Worm (Caenorhabditis elegans) whole organism, L1 larva: ENCODE measurements around the gene fut-1.

Source experiments
- C16A3.4 ChIP-seq: fragments of 150-350 bp; optimal IDR thresholded peaks from 2 replicates; lab custom pipeline; 2014; ENCODE audit warnings: missing biosample characterization, missing genetic modification characterization
- alr-1 ChIP-seq: fragments of 200-800 bp; sonication (Bioruptor generic); optimal IDR thresholded peaks from 2 replicates; lab custom pipeline; 2018; ENCODE audit warnings: borderline replicate concordance, mild to moderate bottlenecking, missing genetic modification characterization, missing compliant biosample characterization
- ama-1 ChIP-seq: fragments of 150-350 bp; optimal IDR thresholded peaks from 2 replicates; lab custom pipeline; 2014
- blmp-1 ChIP-seq: fragments of 150-350 bp; optimal IDR thresholded peaks from 2 replicates; lab custom pipeline; 2014; ENCODE audit warnings: missing biosample characterization, missing genetic modification characterization
- ceh-63 ChIP-seq: fragments of 200-800 bp; sonication (Bioruptor generic); optimal IDR thresholded peaks from 2 replicates; lab custom pipeline; 2018; ENCODE audit warnings: mild to moderate bottlenecking, missing genetic modification characterization, missing compliant biosample characterization
- ceh-8 ChIP-seq: fragments of 200-800 bp; sonication (Bioruptor generic); optimal IDR thresholded peaks from 2 replicates; lab custom pipeline; 2018; ENCODE audit warnings: mild to moderate bottlenecking, missing genetic modification characterization, moderate library complexity, missing compliant biosample characterization
- ceh-82 ChIP-seq, 3 experiments: fragments of 150-350 bp in 1 of 3; sonication (generic microtip) in 2 of 3; optimal IDR thresholded peaks; 2 replicates each; lab custom pipeline; 2014 to 2017; ENCODE audit warnings: missing biosample characterization in 3 of 3, missing genetic modification characterization in 3 of 3
- ces-1 ChIP-seq: fragments of 150-350 bp; optimal IDR thresholded peaks from 2 replicates; lab custom pipeline; 2014; ENCODE audit warnings: missing biosample characterization, missing genetic modification reagents, missing genetic modification characterization
- dsc-1 ChIP-seq: sonication (generic microtip); optimal IDR thresholded peaks from 2 replicates; lab custom pipeline; 2016; ENCODE audit warnings: mild to moderate bottlenecking, missing genetic modification characterization, missing compliant biosample characterization
- egl-27 ChIP-seq, 2 experiments: fragments of 150-350 bp in 1 of 2; sonication (generic microtip); optimal IDR thresholded peaks; 3 replicates each; lab custom pipeline; 2017 to 2018; ENCODE audit warnings: missing biosample characterization in 2 of 2, missing genetic modification characterization in 2 of 2, missing genetic modification reagents in 2 of 2
- ets-5 ChIP-seq: fragments of 200-800 bp; sonication (Bioruptor generic); IDR thresholded peaks from 2 replicates; pipeline ENCODE4 v1.3.6; 2022; ENCODE audit warnings: missing genetic modification characterization, missing compliant biosample characterization
- fkh-10 ChIP-seq: sonication (generic microtip); optimal IDR thresholded peaks from 2 replicates; lab custom pipeline; 2017; ENCODE audit warnings: missing biosample characterization, missing genetic modification reagents, missing genetic modification characterization
- fkh-8 ChIP-seq: sonication (generic microtip); optimal IDR thresholded peaks from 2 replicates; lab custom pipeline; 2016; ENCODE audit warnings: mild to moderate bottlenecking, missing genetic modification characterization, missing compliant biosample characterization
- grh-1 ChIP-seq: fragments of 200-800 bp; sonication (Bioruptor generic); IDR thresholded peaks from 2 replicates; pipeline ENCODE4 v1.3.6; 2022; ENCODE audit warnings: missing genetic modification reagents, missing genetic modification characterization, missing compliant biosample characterization
- lin-14 ChIP-seq: fragments of 200-800 bp; sonication (Bioruptor generic); optimal IDR thresholded peaks from 2 replicates; lab custom pipeline; 2018; ENCODE audit warnings: mild to moderate bottlenecking, missing genetic modification characterization, moderate library complexity, missing compliant biosample characterization
- lin-15B ChIP-seq: fragments of 150-350 bp; sonication (generic microtip); optimal IDR thresholded peaks from 3 replicates; lab custom pipeline; 2014; ENCODE audit warnings: missing biosample characterization, missing genetic modification characterization
- lin-35 ChIP-seq, 2 experiments: fragments of 150-350 bp; optimal IDR thresholded peaks; 2 replicates each; lab custom pipeline; 2014; ENCODE audit warnings: missing biosample characterization in 2 of 2, missing genetic modification characterization in 2 of 2, missing genetic modification reagents in 2 of 2
- lir-3 ChIP-seq: sonication (generic microtip); optimal IDR thresholded peaks from 2 replicates; lab custom pipeline; 2016; ENCODE audit warnings: mild to moderate bottlenecking, missing genetic modification characterization, moderate library complexity, missing compliant biosample characterization; ENCODE audit not compliant: poor library complexity
- lsy-2 ChIP-seq, 2 experiments: fragments of 150-350 bp; optimal IDR thresholded peaks; 2 replicates each; lab custom pipeline; 2014; ENCODE audit warnings: missing biosample characterization in 2 of 2, missing genetic modification characterization in 2 of 2
- mef-2 ChIP-seq: fragments of 150-350 bp; optimal IDR thresholded peaks from 2 replicates; lab custom pipeline; 2014; ENCODE audit warnings: missing biosample characterization, missing genetic modification characterization
- nhr-237 ChIP-seq: fragments of 150-350 bp; optimal IDR thresholded peaks from 2 replicates; lab custom pipeline; 2014; ENCODE audit warnings: missing biosample characterization, missing genetic modification characterization
- nhr-47 ChIP-seq: sonication (generic microtip); optimal IDR thresholded peaks from 2 replicates; lab custom pipeline; 2016; ENCODE audit warnings: mild to moderate bottlenecking, missing genetic modification characterization, moderate library complexity, missing compliant biosample characterization
- nhr-71 ChIP-seq: sonication (generic microtip); optimal IDR thresholded peaks from 2 replicates; lab custom pipeline; 2016; ENCODE audit warnings: mild to moderate bottlenecking, missing genetic modification characterization, moderate library complexity, missing compliant biosample characterization
- nhr-85 ChIP-seq: sonication (generic microtip); peaks from one replicate; lab custom pipeline; 2016; ENCODE audit warnings: missing genetic modification characterization, inconsistent platforms, missing compliant biosample characterization
- nhr-90 ChIP-seq: sonication (generic microtip); optimal IDR thresholded peaks from 2 replicates; lab custom pipeline; 2016; ENCODE audit warnings: mild to moderate bottlenecking, missing genetic modification characterization, missing compliant biosample characterization; ENCODE audit not compliant: poor library complexity
- pag-3 ChIP-seq: sonication (generic microtip); optimal IDR thresholded peaks from 2 replicates; lab custom pipeline; 2017; ENCODE audit warnings: missing genetic modification characterization, mild to moderate bottlenecking, missing compliant biosample characterization, antibody characterized with exemption, borderline replicate concordance; ENCODE audit not compliant: insufficient read depth
- pax-3 ChIP-seq: fragments of 200-800 bp; sonication (Bioruptor generic); optimal IDR thresholded peaks from 2 replicates; lab custom pipeline; 2018; ENCODE audit warnings: mild to moderate bottlenecking, missing genetic modification characterization, moderate library complexity, missing compliant biosample characterization
- rnt-1 ChIP-seq: sonication (generic microtip); optimal IDR thresholded peaks from 2 replicates; lab custom pipeline; 2016; ENCODE audit warnings: mild to moderate bottlenecking, missing genetic modification characterization, moderate library complexity, missing compliant biosample characterization
- snpc-4 ChIP-seq: fragments of 150-350 bp; optimal IDR thresholded peaks from 2 replicates; lab custom pipeline; 2014; ENCODE audit warnings: missing biosample characterization, missing genetic modification characterization
- snu-23 ChIP-seq: sonication (generic microtip); optimal IDR thresholded peaks from 2 replicates; lab custom pipeline; 2016; ENCODE audit warnings: missing genetic modification characterization, missing compliant biosample characterization
- sptf-1 ChIP-seq: fragments of 150-350 bp; optimal IDR thresholded peaks from 2 replicates; lab custom pipeline; 2014; ENCODE audit warnings: missing biosample characterization, missing genetic modification characterization
- sup-37 ChIP-seq: fragments of 200-800 bp; sonication (Bioruptor generic); optimal IDR thresholded peaks from 2 replicates; lab custom pipeline; 2018; ENCODE audit warnings: mild to moderate bottlenecking, missing genetic modification characterization, missing compliant biosample characterization
- swsn-7 ChIP-seq: sonication (generic microtip); optimal IDR thresholded peaks from 2 replicates; lab custom pipeline; 2016; ENCODE audit warnings: missing genetic modification characterization, missing compliant biosample characterization
- tbx-2 ChIP-seq: sonication (generic microtip); optimal IDR thresholded peaks from 2 replicates; lab custom pipeline; 2016; ENCODE audit warnings: missing genetic modification characterization, missing compliant biosample characterization
- unc-130 ChIP-seq: fragments of 150-350 bp; optimal IDR thresholded peaks from 2 replicates; lab custom pipeline; 2017; ENCODE audit warnings: missing biosample characterization, missing genetic modification characterization, inconsistent platforms
- unc-30 ChIP-seq: sonication (generic microtip); optimal IDR thresholded peaks from 2 replicates; lab custom pipeline; 2017; ENCODE audit warnings: missing biosample characterization, missing genetic modification characterization
- unc-86 ChIP-seq: sonication (generic microtip); optimal IDR thresholded peaks from 2 replicates; lab custom pipeline; 2016; ENCODE audit warnings: missing genetic modification characterization, missing compliant biosample characterization
- vab-15 ChIP-seq: sonication (generic microtip); optimal IDR thresholded peaks from 2 replicates; lab custom pipeline; 2017; ENCODE audit warnings: missing genotype, mild to moderate bottlenecking, missing genetic modification characterization, missing compliant biosample characterization
- ztf-4 ChIP-seq: fragments of 150-350 bp; optimal IDR thresholded peaks from 2 replicates; lab custom pipeline; 2014; ENCODE audit warnings: missing biosample characterization, missing genetic modification characterization

Gene fut-1

DNA sequence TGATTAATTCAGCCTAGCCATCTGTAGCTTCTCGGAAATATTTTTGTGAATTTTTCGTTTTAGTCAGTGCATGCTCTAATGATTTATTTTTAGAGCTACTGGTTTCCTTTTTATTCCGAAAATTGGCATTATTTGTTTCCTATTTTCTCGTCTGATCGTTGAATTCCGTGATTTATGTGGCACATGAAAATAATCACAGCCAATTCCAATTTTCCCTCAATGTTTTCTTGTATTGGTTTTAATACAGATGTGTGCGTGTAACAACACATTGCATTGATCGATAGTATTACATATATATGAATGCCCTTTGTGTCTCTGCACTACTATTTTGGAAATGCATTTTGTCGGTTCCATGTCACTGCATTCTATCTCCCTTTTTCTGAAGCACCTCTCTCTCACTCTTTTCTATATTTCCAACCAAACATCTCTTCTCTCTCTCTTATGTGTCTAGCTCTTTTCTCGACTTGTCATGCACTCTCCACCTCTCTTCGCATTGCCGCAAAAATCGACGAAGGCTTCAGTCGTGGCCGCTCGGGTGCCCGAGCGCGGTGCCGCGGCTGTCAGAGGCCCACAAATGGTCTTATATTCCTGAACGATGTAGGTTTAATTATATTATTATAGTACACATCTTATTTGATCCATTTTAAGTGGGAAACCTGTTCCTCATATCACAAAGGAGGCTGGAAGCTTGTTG, 25.0 kb upstream of the fut-1 start (continued):
- TF ChIP-seq blmp-1: no peak
- no peak for TF ChIP-seq tbx-2 (tag; lab: Kevin White, UChicago)
- no peak for TF ChIP-seq alr-1 (tag; lab: Kevin White, UChicago)
- no peak for TF ChIP-seq ceh-63
- TF ChIP-seq grh-1 (GFP tag; lab: Robert Waterston, UW): no peak
- TF ChIP-seq egl-27 (tag; optimal IDR thresholded peaks at IDR 0.05; lab: Kevin White, UChicago): no peak
- TF ChIP-seq ces-1 (GFP tag; lab: Kevin White, UChicago): no peak
- TF ChIP-seq ztf-4 (tag; lab: Kevin White, UChicago): no peak
- TF ChIP-seq snu-23 (GFP tag; lab: Kevin White, UChicago): peak; percentile 52
- TF ChIP-seq snpc-4 (tag; lab: Kevin White, UChicago): no peak
- TF ChIP-seq pax-3 (tag; lab: Kevin White, UChicago): no peak
- TF ChIP-seq nhr-90 (tag; lab: Kevin White, UChicago): peak; percentile 19
- peak; percentile 7 for TF ChIP-seq swsn-7 (tag; lab: Kevin White, UChicago)
- no peak for TF ChIP-seq lin-15B (tag; lab: Kevin White, UChicago)
- no peak for TF ChIP-seq sup-37
- TF ChIP-seq unc-30 (tag; lab: Kevin White, UChicago): no peak
- TF ChIP-seq C16A3.4 (tag; lab: Kevin White, UChicago): no peak
- peak; percentile 9 to 54 for TF ChIP-seq lsy-2 (tag; optimal IDR thresholded peaks at IDR 0.05; lab: Kevin White, UChicago)
- no peak for TF ChIP-seq unc-130 (tag; lab: Kevin White, UChicago)
- TF ChIP-seq nhr-47 (tag; lab: Kevin White, UChicago): peak; percentile 27
- TF ChIP-seq ceh-8 (GFP tag; lab: Kevin White, UChicago): peak; percentile 10
- no peak for TF ChIP-seq nhr-85 (tag; lab: Kevin White, UChicago)
- peak in 1 of 2 experiments; percentile 26 for TF ChIP-seq lin-35 (GFP tag; optimal IDR thresholded peaks at IDR 0.05; lab: Kevin White, UChicago)
- TF ChIP-seq sptf-1 (tag; lab: Kevin White, UChicago): no peak
- TF ChIP-seq lir-3: no peak
- TF ChIP-seq unc-86 (tag; lab: Kevin White, UChicago): peak; percentile 30
- TF ChIP-seq vab-15 (tag; lab: Kevin White, UChicago): no peak
- no peak for TF ChIP-seq nhr-237 (tag; lab: Kevin White, UChicago)
- no peak for TF ChIP-seq fkh-10 (GFP tag; lab: Kevin White, UChicago)
- TF ChIP-seq lin-14: peak; percentile 62
- TF ChIP-seq ama-1 (lab: Kevin White, UChicago): peak; percentile 79
- TF ChIP-seq mef-2 (tag; lab: Kevin White, UChicago): no peak

DNA sequence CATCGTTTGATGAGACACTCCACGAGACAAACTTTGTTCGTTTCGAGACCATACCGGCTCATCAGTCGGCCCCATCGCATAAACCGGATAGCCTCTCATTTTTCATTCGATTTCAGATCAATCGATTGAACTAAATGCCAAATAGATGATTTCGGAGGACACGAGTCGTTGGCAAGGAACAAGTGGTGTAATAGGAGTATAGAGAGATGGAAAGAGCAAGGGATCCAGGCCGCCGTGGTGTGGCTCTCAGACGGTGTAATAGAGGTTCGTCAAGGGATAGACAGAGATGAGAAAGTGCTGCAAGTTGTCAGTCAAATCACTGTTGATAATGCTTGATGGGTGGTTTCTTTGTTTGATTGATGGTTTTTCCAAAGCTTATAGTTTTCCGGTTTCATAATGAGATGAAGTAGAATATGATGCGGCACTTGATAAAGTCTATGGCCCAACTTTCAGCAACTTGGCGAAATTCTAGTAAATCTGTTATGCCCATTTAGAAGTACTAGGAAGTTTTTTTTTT, 24.1 kb upstream of the fut-1 start, which contains the start of gene sgn-1:
TSS of gene sgn-1 (minus strand) at position 220 of the 517 bp plus-strand sequence.
- TF ChIP-seq ets-5 (GFP tag; lab: Robert Waterston, UW) (no peak), ceh-82 (tag; optimal IDR thresholded peaks at IDR 0.05; lab: Kevin White, UChicago) (no peak), lin-14 (peak; percentile 39), dsc-1 (tag; lab: Kevin White, UChicago) (peak; percentile 24), ces-1 (GFP tag; lab: Kevin White, UChicago) (no peak), grh-1 (GFP tag; lab: Robert Waterston, UW) (no peak), fkh-8 (tag; lab: Kevin White, UChicago) (no peak), rnt-1 (peak; percentile 58), lir-3 (no peak), pag-3 (tag; lab: Kevin White, UChicago) (peak; percentile 17), nhr-71 (tag; lab: Kevin White, UChicago) (peak; percentile 14), unc-130 (tag; lab: Kevin White, UChicago) (no peak)
